Worm (Caenorhabditis elegans) whole organism, mixed stage, embryonic: ENCODE results near the gene fkb-1.
"Not testable (repeated sequence)": the region's sequence is repeated elsewhere in the genome, so short reads cannot be mapped to it uniquely, and the experiment has no call there.

Source experiments
- M03D4.4 ChIP-seq: sonication (generic microtip); optimal IDR thresholded peaks from 2 replicates; lab custom pipeline; 2017; ENCODE audit warnings: mild to moderate bottlenecking, missing genetic modification characterization, missing compliant biosample characterization
- blmp-1 ChIP-seq: fragments of 150-350 bp; optimal IDR thresholded peaks from 2 replicates; lab custom pipeline; 2014; ENCODE audit warnings: missing biosample characterization, missing genetic modification characterization
- ceh-43 ChIP-seq: fragments of 200-800 bp; sonication (Bioruptor generic); optimal IDR thresholded peaks from 2 replicates; lab custom pipeline; 2018; ENCODE audit warnings: mild to moderate bottlenecking, missing genetic modification characterization, moderate library complexity, missing compliant biosample characterization
- ceh-83 ChIP-seq: fragments of 200-800 bp; sonication (Bioruptor generic); optimal IDR thresholded peaks from 2 replicates; lab custom pipeline; 2018; ENCODE audit warnings: mild to moderate bottlenecking, missing genetic modification characterization, missing compliant biosample characterization
- ces-1 ChIP-seq: fragments of 150-350 bp; optimal IDR thresholded peaks from 2 replicates; lab custom pipeline; 2014; ENCODE audit warnings: missing biosample characterization, missing genetic modification reagents, missing genetic modification characterization
- cnd-1 ChIP-seq: fragments of 200-800 bp; sonication (Bioruptor generic); optimal IDR thresholded peaks from 2 replicates; lab custom pipeline; 2018; ENCODE audit warnings: mild to moderate bottlenecking, missing genetic modification characterization, missing compliant biosample characterization
- drap-1 ChIP-seq: fragments of 200-800 bp; sonication (Bioruptor generic); optimal IDR thresholded peaks from 3 replicates; lab custom pipeline; 2018; ENCODE audit warnings: mild to moderate bottlenecking, missing genetic modification characterization, missing compliant biosample characterization
- elt-1 ChIP-seq: sonication (generic microtip); optimal IDR thresholded peaks from 2 replicates; lab custom pipeline; 2017; ENCODE audit warnings: missing genetic modification characterization, mild to moderate bottlenecking, missing compliant biosample characterization, antibody characterized with exemption, moderate library complexity, borderline replicate concordance; ENCODE audit not compliant: insufficient read depth
- flh-1 ChIP-seq: fragments of 200-800 bp; sonication (Bioruptor generic); optimal IDR thresholded peaks from 2 replicates; lab custom pipeline; 2018; ENCODE audit warnings: mild to moderate bottlenecking, missing genetic modification characterization, moderate library complexity, missing compliant biosample characterization
- ham-2 ChIP-seq: fragments of 200-800 bp; sonication (Bioruptor generic); optimal IDR thresholded peaks from 2 replicates; lab custom pipeline; 2018; ENCODE audit warnings: mild to moderate bottlenecking, missing genetic modification characterization, missing compliant biosample characterization
- hlh-1 ChIP-seq: fragments of 150-350 bp; optimal IDR thresholded peaks from 2 replicates; lab custom pipeline; 2014; ENCODE audit warnings: missing biosample characterization, missing genetic modification reagents, missing genetic modification characterization
- lin-13 ChIP-seq: fragments of 150-350 bp; optimal IDR thresholded peaks from 2 replicates; lab custom pipeline; 2014; ENCODE audit warnings: missing biosample characterization, missing genetic modification characterization
- lin-32 ChIP-seq: fragments of 200-800 bp; sonication (Bioruptor generic); optimal IDR thresholded peaks from 2 replicates; lab custom pipeline; 2018; ENCODE audit warnings: mild to moderate bottlenecking, missing genetic modification characterization, missing compliant biosample characterization
- lsy-2 ChIP-seq: fragments of 150-350 bp; optimal IDR thresholded peaks from 2 replicates; lab custom pipeline; 2014; ENCODE audit warnings: missing biosample characterization, missing genetic modification characterization
- mab-5 ChIP-seq: fragments of 150-350 bp; optimal IDR thresholded peaks from 2 replicates; lab custom pipeline; 2014; ENCODE audit warnings: missing biosample characterization, missing genetic modification characterization
- mep-1 ChIP-seq: fragments of 150-350 bp; optimal IDR thresholded peaks from 2 replicates; lab custom pipeline; 2017; ENCODE audit warnings: missing biosample characterization, missing genetic modification reagents, missing genetic modification characterization, inconsistent platforms
- mls-2 ChIP-seq: sonication (generic microtip); optimal IDR thresholded peaks from 2 replicates; lab custom pipeline; 2016; ENCODE audit warnings: mild to moderate bottlenecking, missing genetic modification characterization, moderate library complexity, missing compliant biosample characterization
- nhr-12 ChIP-seq: fragments of 150-350 bp; optimal IDR thresholded peaks from 2 replicates; lab custom pipeline; 2014; ENCODE audit warnings: missing biosample characterization, missing genetic modification characterization
- nhr-237 ChIP-seq: fragments of 150-350 bp; optimal IDR thresholded peaks from 2 replicates; lab custom pipeline; 2014; ENCODE audit warnings: missing biosample characterization, missing genetic modification characterization
- nhr-76 ChIP-seq: sonication (generic microtip); optimal IDR thresholded peaks from 2 replicates; lab custom pipeline; 2017; ENCODE audit warnings: missing biosample characterization, missing genetic modification characterization
- pha-4 ChIP-seq: fragments of 150-350 bp; optimal IDR thresholded peaks from 2 replicates; lab custom pipeline; 2018; ENCODE audit warnings: missing biosample characterization, missing genetic modification reagents, missing genetic modification characterization
- sem-2 ChIP-seq: fragments of 200-800 bp; sonication (Bioruptor generic); optimal IDR thresholded peaks from 2 replicates; lab custom pipeline; 2018; ENCODE audit warnings: mild to moderate bottlenecking, missing genetic modification characterization, missing compliant biosample characterization
- snpc-4 ChIP-seq: fragments of 150-350 bp; optimal IDR thresholded peaks from 2 replicates; lab custom pipeline; 2014; ENCODE audit warnings: missing biosample characterization, missing genetic modification characterization
- sptf-1 ChIP-seq: sonication (generic microtip); optimal IDR thresholded peaks from 2 replicates; lab custom pipeline; 2017; ENCODE audit warnings: mild to moderate bottlenecking, missing genetic modification characterization, moderate library complexity, missing compliant biosample characterization
- unc-120 ChIP-seq: sonication (generic microtip); optimal IDR thresholded peaks from 2 replicates; lab custom pipeline; 2017; ENCODE audit warnings: missing genetic modification characterization, missing compliant biosample characterization; ENCODE audit not compliant: poor library complexity, severe bottlenecking
- unc-39 ChIP-seq: fragments of 150-350 bp; optimal IDR thresholded peaks from 2 replicates; lab custom pipeline; 2014; ENCODE audit warnings: missing biosample characterization, missing genetic modification characterization
- unc-62 ChIP-seq: fragments of 150-350 bp; optimal IDR thresholded peaks from 2 replicates; lab custom pipeline; 2014; ENCODE audit warnings: missing biosample characterization, missing genetic modification reagents, missing genetic modification characterization
- zip-8 ChIP-seq: fragments of 150-350 bp; optimal IDR thresholded peaks from 2 replicates; lab custom pipeline; 2014; ENCODE audit warnings: missing biosample characterization, missing genetic modification characterization
- ztf-11 ChIP-seq: fragments of 150-350 bp; optimal IDR thresholded peaks from 2 replicates; lab custom pipeline; 2014; ENCODE audit warnings: missing biosample characterization, missing genetic modification characterization

fkb-1 gene

DNA sequence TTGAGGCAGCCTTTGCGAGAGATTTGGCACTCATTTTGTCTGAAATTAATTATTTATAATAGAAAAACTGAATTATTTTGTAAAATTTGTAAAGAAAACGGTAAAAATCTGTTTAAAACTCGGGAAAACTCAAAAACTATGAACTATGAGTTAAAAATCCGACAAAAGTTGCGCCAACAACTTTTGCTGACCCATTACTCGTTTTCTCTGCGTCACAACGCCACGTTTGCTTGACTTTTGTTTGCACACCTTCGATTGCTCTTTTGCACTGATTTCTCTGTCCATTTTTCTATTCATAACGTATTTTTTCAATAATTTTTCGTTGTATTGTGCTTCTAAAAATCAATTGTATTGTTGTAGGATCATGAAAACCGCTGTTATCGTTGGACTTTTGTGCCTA, at the start of gene fkb-1:
Gene fkb-1 (plus strand): TSS at position 361 of the 400 bp plus-strand sequence.
- no peak for TF ChIP-seq pha-4
- peak; percentile 3 for TF ChIP-seq hlh-1 (tag; lab: Kevin White, UChicago)
- peak; percentile 5 for TF ChIP-seq mep-1 (tag; lab: Kevin White, UChicago)
- TF ChIP-seq unc-39 = no peak
- TF ChIP-seq lin-13 (tag; lab: Kevin White, UChicago) = peak; percentile 80
- TF ChIP-seq cnd-1 = no peak
- no peak for TF ChIP-seq blmp-1
- no peak for TF ChIP-seq unc-62
- no peak for TF ChIP-seq ceh-83 (GFP tag; lab: Kevin White, UChicago)

- not testable (repeated sequence) for TF ChIP-seq mab-5 (tag; lab: Kevin White, UChicago); hlh-1 (tag; lab: Kevin White, UChicago); blmp-1
Measured at ce11 chrIV:10987342-10987945, 48.9 kb upstream of the fkb-1 start, which contains the start of gene Y43E12A.3. Y43E12A.3 (plus strand) TSS chrIV:10987895.

ce11 chrIV:10990699-10991098, 45.7 kb upstream of the fkb-1 start, which contains the start of gene F13H10.5:
F13H10.5 (plus strand) TSS chrIV:10990999.
- TF ChIP-seq sem-2 (GFP tag; lab: Kevin White, UChicago) (no peak), nhr-237 (tag; lab: Kevin White, UChicago) (no peak), nhr-12 (tag; lab: Kevin White, UChicago) (no peak), sptf-1 (tag; lab: Kevin White, UChicago) (no peak), ceh-83 (GFP tag; lab: Kevin White, UChicago) (no peak), lsy-2 (tag; lab: Kevin White, UChicago) (no peak), unc-62 (no peak), M03D4.4 (tag; lab: Kevin White, UChicago) (no peak), flh-1 (no peak), unc-120 (tag; lab: Kevin White, UChicago) (no peak), snpc-4 (tag; lab: Kevin White, UChicago) (no peak), ceh-43 (no peak)

ce11 chrIV:11001614-11002013, 34.8 kb upstream of the fkb-1 start, which contains the start of gene F13H10.9:
F13H10.9 (plus strand) TSS chrIV:11001914.
- TF ChIP-seq drap-1 (GFP tag; lab: Kevin White, UChicago) = no peak
- TF ChIP-seq unc-120 (tag; lab: Kevin White, UChicago) = no peak
- TF ChIP-seq ceh-43 = no peak
- no peak for TF ChIP-seq mep-1 (tag; lab: Kevin White, UChicago)
- TF ChIP-seq ces-1 (GFP tag; lab: Kevin White, UChicago) = no peak
- no peak for TF ChIP-seq elt-1 (tag; lab: Kevin White, UChicago)
- no peak for TF ChIP-seq nhr-76 (tag; lab: Kevin White, UChicago)
- TF ChIP-seq snpc-4 (tag; lab: Kevin White, UChicago) = no peak
- TF ChIP-seq nhr-12 (tag; lab: Kevin White, UChicago) = no peak
- TF ChIP-seq M03D4.4 (tag; lab: Kevin White, UChicago) = no peak
- no peak for TF ChIP-seq ztf-11 (tag; lab: Kevin White, UChicago)

DNA sequence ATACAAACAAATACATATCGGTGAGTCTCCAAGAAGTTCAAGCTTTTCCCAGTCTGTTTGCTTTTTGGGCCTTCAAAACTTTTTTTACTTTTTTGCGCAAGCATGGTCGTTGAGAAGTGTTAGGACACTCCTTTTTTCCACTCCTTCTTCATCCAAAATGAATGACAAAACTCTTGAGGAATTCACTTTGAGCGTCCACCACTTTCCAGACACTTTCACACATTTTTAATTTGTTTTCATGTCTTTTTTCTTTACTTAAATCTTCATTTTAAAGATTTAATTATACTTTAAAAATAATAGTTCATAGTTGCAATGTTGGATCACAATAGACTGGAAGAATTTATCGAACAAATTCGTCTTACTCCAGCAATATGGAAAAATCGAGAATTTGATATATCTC, 32.1 kb upstream of the fkb-1 start, which contains the start of gene F13H10.1:
Gene F13H10.1 (plus strand): TSS at position 301 of the 400 bp plus-strand sequence.
- TF ChIP-seq hlh-1 (tag; lab: Kevin White, UChicago) = no peak
- TF ChIP-seq sem-2 (GFP tag; lab: Kevin White, UChicago) = no peak
- TF ChIP-seq ztf-11 (tag; lab: Kevin White, UChicago) = no peak
- TF ChIP-seq M03D4.4 (tag; lab: Kevin White, UChicago) = no peak
- TF ChIP-seq mls-2 (tag; lab: Kevin White, UChicago) = no peak
- TF ChIP-seq unc-62 = no peak
- no peak for TF ChIP-seq blmp-1
- no peak for TF ChIP-seq elt-1 (tag; lab: Kevin White, UChicago)
- no peak for TF ChIP-seq pha-4
- no peak for TF ChIP-seq sptf-1 (tag; lab: Kevin White, UChicago)
- no peak for TF ChIP-seq ham-2 (GFP tag; lab: Kevin White, UChicago)
- no peak for TF ChIP-seq lin-32 (GFP tag; lab: Kevin White, UChicago)
- no peak for TF ChIP-seq zip-8 (tag; lab: Kevin White, UChicago)
- TF ChIP-seq lin-13 (tag; lab: Kevin White, UChicago) = no peak
- no peak for TF ChIP-seq flh-1
